Worm (Caenorhabditis elegans) whole organism, L3 larva: ENCODE results near the gene dlst-1.

Source experiments
- R02D3.7 ChIP-seq: fragments of 150-350 bp; optimal IDR thresholded peaks from 2 replicates; lab custom pipeline; 2014; ENCODE audit warnings: missing biosample characterization, missing genetic modification characterization
- ZK546.5 ChIP-seq: sonication (generic microtip); optimal IDR thresholded peaks from 2 replicates; lab custom pipeline; 2017; ENCODE audit warnings: missing biosample characterization, missing genetic modification characterization
- aly-2 ChIP-seq: fragments of 150-350 bp; optimal IDR thresholded peaks from 2 replicates; lab custom pipeline; 2014; ENCODE audit warnings: missing biosample characterization, missing genetic modification characterization
- ama-1 ChIP-seq: fragments of 150-350 bp; optimal IDR thresholded peaks from 2 replicates; lab custom pipeline; 2018
- ceh-28 ChIP-seq: fragments of 150-350 bp; optimal IDR thresholded peaks from 2 replicates; lab custom pipeline; 2014; ENCODE audit warnings: missing biosample characterization, missing genetic modification reagents, missing genetic modification characterization
- ceh-82 ChIP-seq: fragments of 150-350 bp; optimal IDR thresholded peaks from 2 replicates; lab custom pipeline; 2014; ENCODE audit warnings: missing biosample characterization, missing genetic modification characterization
- ceh-9 ChIP-seq: sonication (generic microtip); optimal IDR thresholded peaks from 2 replicates; lab custom pipeline; 2018; ENCODE audit warnings: missing biosample characterization, missing genetic modification characterization
- daf-12 ChIP-seq: fragments of 150-350 bp; optimal IDR thresholded peaks from 2 replicates; lab custom pipeline; 2014; ENCODE audit warnings: missing biosample characterization, missing genetic modification reagents, missing genetic modification characterization
- egl-27 ChIP-seq: sonication (generic microtip); optimal IDR thresholded peaks from 4 replicates; lab custom pipeline; 2017; ENCODE audit warnings: missing biosample characterization, missing genetic modification reagents, missing genetic modification characterization
- elt-1 ChIP-seq: fragments of 150-350 bp; optimal IDR thresholded peaks from 2 replicates; lab custom pipeline; 2014; ENCODE audit warnings: missing biosample characterization, missing genetic modification characterization
- elt-2 ChIP-seq: sonication (generic microtip); optimal IDR thresholded peaks from 2 replicates; lab custom pipeline; 2016; ENCODE audit warnings: missing genetic modification reagents, mild to moderate bottlenecking, missing genetic modification characterization, missing compliant biosample characterization
- elt-3 ChIP-seq, 3 experiments: fragments of 150-350 bp in 1 of 3; sonication (generic microtip) in 2 of 3; optimal IDR thresholded peaks; 2 replicates in 2 of 3; 4 replicates in 1 of 3; lab custom pipeline; 2014 to 2017; ENCODE audit warnings: missing biosample characterization in 3 of 3, missing genetic modification characterization in 3 of 3
- eor-1 ChIP-seq, 2 experiments: fragments of 150-350 bp; optimal IDR thresholded peaks; 2 replicates each; lab custom pipeline; 2014 to 2018; ENCODE audit warnings: missing biosample characterization in 2 of 2, missing genetic modification characterization in 2 of 2
- fkh-10 ChIP-seq: sonication (generic microtip); optimal IDR thresholded peaks from 2 replicates; lab custom pipeline; 2017; ENCODE audit warnings: missing biosample characterization, missing genetic modification reagents, missing genetic modification characterization
- fos-1 ChIP-seq: fragments of 150-350 bp; optimal IDR thresholded peaks from 2 replicates; lab custom pipeline; 2014; ENCODE audit warnings: missing biosample characterization, missing genetic modification characterization
- hmg-11 ChIP-seq: sonication (generic microtip); optimal IDR thresholded peaks from 2 replicates; lab custom pipeline; 2016; ENCODE audit warnings: missing genetic modification characterization, missing compliant biosample characterization
- jun-1 ChIP-seq: fragments of 150-350 bp; optimal IDR thresholded peaks from 2 replicates; lab custom pipeline; 2014; ENCODE audit warnings: missing biosample characterization, missing genetic modification reagents, missing genetic modification characterization
- lin-15B ChIP-seq: fragments of 150-350 bp; optimal IDR thresholded peaks from 2 replicates; lab custom pipeline; 2014; ENCODE audit warnings: missing biosample characterization, missing genetic modification characterization
- lin-39 ChIP-seq: fragments of 150-350 bp; optimal IDR thresholded peaks from 2 replicates; lab custom pipeline; 2018; ENCODE audit warnings: missing biosample characterization, missing genetic modification reagents, missing genetic modification characterization
- lsy-12 ChIP-seq: sonication (generic microtip); optimal IDR thresholded peaks from 2 replicates; lab custom pipeline; 2016; ENCODE audit warnings: mild to moderate bottlenecking, missing genetic modification characterization, missing compliant biosample characterization
- mdl-1 ChIP-seq: fragments of 150-350 bp; optimal IDR thresholded peaks from 2 replicates; lab custom pipeline; 2014; ENCODE audit warnings: missing biosample characterization, missing genetic modification characterization
- mml-1 ChIP-seq: fragments of 150-350 bp; sonication (generic microtip); optimal IDR thresholded peaks from 3 replicates; lab custom pipeline; 2014; ENCODE audit warnings: missing biosample characterization, missing genetic modification characterization
- nhr-12 ChIP-seq: fragments of 150-350 bp; optimal IDR thresholded peaks from 2 replicates; lab custom pipeline; 2014; ENCODE audit warnings: missing biosample characterization, missing genetic modification characterization
- nhr-23 ChIP-seq: fragments of 150-350 bp; optimal IDR thresholded peaks from 2 replicates; lab custom pipeline; 2014; ENCODE audit warnings: missing biosample characterization, missing genetic modification reagents, missing genetic modification characterization
- nhr-43 ChIP-seq: sonication (generic microtip); optimal IDR thresholded peaks from 2 replicates; lab custom pipeline; 2016; ENCODE audit warnings: mild to moderate bottlenecking, missing genetic modification characterization, missing compliant biosample characterization; ENCODE audit not compliant: poor library complexity, severe bottlenecking
- nhr-76 ChIP-seq: fragments of 150-350 bp; sonication (generic microtip); optimal IDR thresholded peaks from 5 replicates; lab custom pipeline; 2014; ENCODE audit warnings: missing biosample characterization, missing genetic modification characterization
- nhr-77 ChIP-seq: fragments of 150-350 bp; optimal IDR thresholded peaks from 2 replicates; lab custom pipeline; 2014; ENCODE audit warnings: missing biosample characterization, missing genetic modification characterization
- pha-4 ChIP-seq: fragments of 150-350 bp; optimal IDR thresholded peaks from 2 replicates; lab custom pipeline; 2014; ENCODE audit warnings: missing biosample characterization, missing genetic modification reagents, missing genetic modification characterization
- pqm-1 ChIP-seq: fragments of 150-350 bp; optimal IDR thresholded peaks from 2 replicates; lab custom pipeline; 2017; ENCODE audit warnings: missing biosample characterization, missing genetic modification characterization, inconsistent platforms
- sea-2 ChIP-seq: fragments of 150-350 bp; sonication (generic microtip); optimal IDR thresholded peaks from 4 replicates; lab custom pipeline; 2014; ENCODE audit warnings: missing biosample characterization, missing genetic modification reagents, missing genetic modification characterization
- skn-1 ChIP-seq: fragments of 150-350 bp; optimal IDR thresholded peaks from 2 replicates; lab custom pipeline; 2014; ENCODE audit warnings: missing biosample characterization, missing genetic modification characterization
- snpc-4 ChIP-seq: fragments of 150-350 bp; optimal IDR thresholded peaks from 2 replicates; lab custom pipeline; 2014; ENCODE audit warnings: missing biosample characterization, missing genetic modification characterization
- tbx-2 ChIP-seq: sonication (generic microtip); optimal IDR thresholded peaks from 2 replicates; lab custom pipeline; 2016; ENCODE audit warnings: mild to moderate bottlenecking, missing genetic modification characterization, missing compliant biosample characterization
- unc-39 ChIP-seq: sonication (generic microtip); optimal IDR thresholded peaks from 4 replicates; lab custom pipeline; 2017; ENCODE audit warnings: missing biosample characterization, missing genetic modification characterization

dlst-1 gene

DNA sequence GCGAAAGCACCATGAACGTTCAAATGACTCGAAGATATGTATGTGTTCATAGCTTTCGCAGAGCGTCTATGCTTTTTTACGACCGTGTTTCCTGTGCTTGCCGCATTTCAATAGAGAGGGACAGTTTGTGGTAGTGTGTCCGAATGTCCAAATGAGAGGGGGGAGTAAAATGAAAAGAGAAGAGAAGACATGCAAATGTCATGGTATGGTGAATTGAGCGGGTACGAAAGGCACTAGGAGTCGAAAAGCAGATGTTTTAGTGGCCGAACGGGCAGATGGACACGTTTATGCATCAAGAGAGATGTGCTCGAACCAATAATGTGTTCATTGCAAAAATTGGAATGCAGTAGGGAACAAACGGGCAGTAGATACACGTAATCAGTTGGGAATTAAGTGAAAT, 23.4 kb downstream of the dlst-1 start:
- no peak for TF ChIP-seq fos-1 (tag; lab: Kevin White, UChicago)
- no peak for TF ChIP-seq jun-1 (tag; lab: Kevin White, UChicago)
- TF ChIP-seq daf-12 (tag; lab: Kevin White, UChicago), result no peak
- TF ChIP-seq mml-1 (tag; lab: Kevin White, UChicago), result no peak
- TF ChIP-seq lsy-12 (tag; lab: Kevin White, UChicago), result no peak
- TF ChIP-seq pqm-1 (tag; lab: Kevin White, UChicago), result no peak
- TF ChIP-seq pha-4 (tag; lab: Kevin White, UChicago), result no peak

DNA sequence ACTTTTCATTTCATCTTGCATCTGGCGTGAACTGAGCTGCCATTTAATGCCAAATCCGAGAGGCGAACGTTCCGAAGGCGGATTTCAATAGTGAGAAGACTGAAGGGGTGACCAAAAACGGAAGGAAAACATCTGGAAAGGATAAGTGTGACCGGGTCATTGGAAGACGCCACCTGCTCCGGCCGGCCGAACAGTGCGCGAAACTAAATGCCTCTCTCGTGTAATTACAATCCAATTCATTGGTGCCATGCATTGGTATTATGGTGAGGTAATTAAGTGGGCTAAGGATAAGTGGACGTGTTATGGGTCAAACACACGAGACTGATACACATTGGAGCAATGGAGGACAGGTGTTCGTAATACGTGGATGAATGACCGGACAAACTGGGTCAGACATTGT, 24.4 kb downstream of the dlst-1 start:
- no peak for TF ChIP-seq jun-1 (tag; lab: Kevin White, UChicago)
- no peak for TF ChIP-seq nhr-12 (tag; lab: Kevin White, UChicago)
- no peak for TF ChIP-seq unc-39 (tag; lab: Kevin White, UChicago)
- no peak for TF ChIP-seq ceh-82 (tag; lab: Kevin White, UChicago)
- TF ChIP-seq hmg-11 (tag; lab: Kevin White, UChicago), result no peak
- no peak for TF ChIP-seq ceh-9 (tag; lab: Kevin White, UChicago)
- no peak for TF ChIP-seq lin-15B (tag; lab: Kevin White, UChicago)
- TF ChIP-seq ceh-28 (tag; lab: Kevin White, UChicago), result no peak
- no peak for TF ChIP-seq snpc-4 (tag; lab: Kevin White, UChicago)
- no peak for TF ChIP-seq elt-3 (tag; optimal IDR thresholded peaks at IDR 0.05; lab: Kevin White, UChicago)
- TF ChIP-seq fos-1 (tag; lab: Kevin White, UChicago), result no peak
- no peak for TF ChIP-seq aly-2

DNA sequence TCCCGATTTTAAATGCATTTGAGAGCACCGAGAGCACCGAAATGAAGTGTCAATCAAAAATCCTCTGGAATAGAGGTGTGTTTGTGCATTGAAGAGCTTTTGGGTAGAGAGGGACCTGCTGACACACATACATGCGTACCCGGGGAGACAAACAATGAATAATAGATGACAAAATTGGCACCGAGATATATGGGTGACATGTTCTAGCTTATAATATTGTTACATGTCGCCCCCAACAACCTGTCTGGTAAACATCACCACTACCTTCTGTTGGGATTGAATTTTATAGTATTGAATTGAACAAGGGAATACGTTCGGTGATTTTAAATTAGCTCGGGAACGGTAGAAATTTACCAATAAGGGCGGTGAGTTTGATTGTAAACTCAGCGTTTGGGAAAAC, 25.2 kb downstream of the dlst-1 start:
- TF ChIP-seq nhr-76, result no peak
- peak; percentile 36 for TF ChIP-seq lin-39 (tag; lab: Kevin White, UChicago)
- TF ChIP-seq, all 47 proteins: peak for 1

DNA sequence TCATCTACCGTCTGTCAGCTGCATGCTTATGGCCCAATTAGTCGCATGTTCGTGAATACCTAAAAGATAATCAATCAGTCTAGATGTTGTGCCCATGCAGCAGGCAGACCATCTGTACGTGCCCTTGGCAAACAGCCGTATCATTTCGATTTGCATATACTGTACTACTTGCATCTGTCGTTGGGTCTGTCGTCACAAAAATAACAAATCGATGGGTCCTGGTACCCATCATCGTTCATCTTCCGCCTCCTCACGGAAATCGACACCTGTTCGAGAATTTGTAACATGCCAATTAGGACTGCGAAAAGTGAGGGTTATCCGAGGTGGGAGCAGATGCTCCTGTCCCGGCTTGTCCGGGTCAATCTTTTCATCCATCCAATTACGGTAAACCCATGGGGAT, 25.6 kb downstream of the dlst-1 start:
- TF ChIP-seq tbx-2 (tag; lab: Kevin White, UChicago) (no peak), ama-1 (lab: Kevin White, UChicago) (no peak), fos-1 (tag; lab: Kevin White, UChicago) (no peak), nhr-77 (no peak), nhr-23 (no peak)

ce11 chrV:6681501-6681900, 27.4 kb downstream of the dlst-1 start, which contains the start of gene egl-46:
Gene egl-46 (minus strand): TSS chrV:6681573.
- TF ChIP-seq pqm-1 (tag; lab: Kevin White, UChicago) (no peak), snpc-4 (tag; lab: Kevin White, UChicago) (no peak), elt-1 (tag; lab: Kevin White, UChicago) (no peak), tbx-2 (tag; lab: Kevin White, UChicago) (no peak), nhr-43 (tag; lab: Kevin White, UChicago) (no peak), ceh-82 (tag; lab: Kevin White, UChicago) (no peak), aly-2 (no peak), unc-39 (tag; lab: Kevin White, UChicago) (no peak), mdl-1 (tag; lab: Kevin White, UChicago) (no peak)

ce11 chrV:6676158-6676849, 32.6 kb downstream of the dlst-1 start, which contains the start of gene cest-34:
Gene cest-34 (plus strand): TSS chrV:6676799.
- TF ChIP-seq elt-2 (tag; lab: Kevin White, UChicago), result peak; percentile 18
- peak; percentile 87 for TF ChIP-seq pha-4 (tag; lab: Kevin White, UChicago)
- no peak for TF ChIP-seq ceh-82 (tag; lab: Kevin White, UChicago)

DNA sequence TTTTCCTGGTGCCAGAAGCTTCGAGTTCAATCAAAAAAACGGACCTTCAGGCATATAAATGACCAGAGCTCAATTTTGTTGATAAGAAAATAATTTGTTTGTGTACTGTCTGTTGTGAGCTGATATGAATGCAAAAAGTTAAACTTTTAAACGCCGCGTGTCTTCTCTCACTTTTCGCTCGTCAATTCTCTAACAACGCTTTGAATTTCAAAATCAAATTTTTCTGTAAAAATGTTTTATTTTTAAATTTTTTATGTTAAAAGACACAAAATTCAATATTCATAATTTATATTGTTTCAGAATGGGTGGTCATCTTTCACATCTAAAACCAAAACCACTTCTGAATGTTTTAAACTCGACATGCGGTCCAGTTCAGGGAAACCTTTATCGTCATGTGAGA, 34.9 kb downstream of the dlst-1 start, which contains the start of gene cest-31:
Gene cest-31, plus strand, starts transcription at position 301 of the 400 bp plus-strand sequence.
- TF ChIP-seq R02D3.7, result no peak
- TF ChIP-seq nhr-23, result no peak
- TF ChIP-seq sea-2, result no peak
- TF ChIP-seq eor-1 (tag; optimal IDR thresholded peaks at IDR 0.05; lab: Kevin White, UChicago), result no peak
- TF ChIP-seq ama-1 (lab: Kevin White, UChicago), result no peak
- no peak for TF ChIP-seq unc-39 (tag; lab: Kevin White, UChicago)
- TF ChIP-seq mml-1 (tag; lab: Kevin White, UChicago), result no peak
- no peak for TF ChIP-seq elt-3 (tag; optimal IDR thresholded peaks at IDR 0.05; lab: Kevin White, UChicago)
- TF ChIP-seq fos-1 (tag; lab: Kevin White, UChicago), result no peak
- no peak for TF ChIP-seq elt-2 (tag; lab: Kevin White, UChicago)
- TF ChIP-seq nhr-12 (tag; lab: Kevin White, UChicago), result no peak
- TF ChIP-seq fkh-10 (GFP tag; lab: Kevin White, UChicago), result no peak
- no peak for TF ChIP-seq egl-27 (tag; lab: Kevin White, UChicago)
- no peak for TF ChIP-seq skn-1 (tag; lab: Kevin White, UChicago)
- TF ChIP-seq lsy-12 (tag; lab: Kevin White, UChicago), result no peak
- no peak for TF ChIP-seq nhr-43 (tag; lab: Kevin White, UChicago)
- no peak for TF ChIP-seq ZK546.5 (tag; lab: Kevin White, UChicago)
